Worm (Caenorhabditis elegans): Measurements from ENCODE around the gene ndc-80.

The ndc-80 gene

ce11 chrIV:10059175-10059574 is 26.8 kb upstream of the ndc-80 start (continued):
- no peak for TF ChIP-seq F26F4.8 (GFP tag; conservative IDR thresholded peaks at IDR 0.05)
- TF ChIP-seq snpc-4 (tag; optimal IDR thresholded peaks at IDR 0.05) = no peak
- no peak for TF ChIP-seq ceh-32 (tag; optimal IDR thresholded peaks at IDR 0.05; ENCODE audit: poor library complexity)
- no peak for TF ChIP-seq rbr-2 (tag; optimal IDR thresholded peaks at IDR 0.05)
- TF ChIP-seq tra-1 (GFP tag; IDR thresholded peaks at IDR 0.05) = peak; percentile 63; the same call in 1 of the 2 replicates
- TF ChIP-seq ceh-44 (GFP tag; IDR thresholded peaks at IDR 0.05) = no peak
- TF ChIP-seq R02D3.7 (tag; optimal IDR thresholded peaks at IDR 0.05) = no peak
- no peak for TF ChIP-seq zfp-3 (GFP tag; conservative IDR thresholded peaks at IDR 0.05)
- TF ChIP-seq arid-1 (GFP tag; conservative IDR thresholded peaks at IDR 0.05) = no peak
- TF ChIP-seq ceh-28 (tag; optimal IDR thresholded peaks at IDR 0.05) = no peak
- no peak for TF ChIP-seq ztf-11 (tag; optimal IDR thresholded peaks at IDR 0.05)
- TF ChIP-seq lin-38 (GFP tag; IDR thresholded peaks at IDR 0.05) = peak; percentile 19; the same call in 1 of the 2 replicates
- TF ChIP-seq mdt-29 (GFP tag; IDR thresholded peaks at IDR 0.05) = no peak
- no peak for TF ChIP-seq zag-1 (tag; optimal IDR thresholded peaks at IDR 0.05)
- no peak for TF ChIP-seq duxl-1 (tag; optimal IDR thresholded peaks at IDR 0.05; ENCODE audit: poor library complexity)
- TF ChIP-seq mdl-1 (tag; optimal IDR thresholded peaks at IDR 0.05) = peak in 1 of 2 experiments; percentile 47
- no peak for TF ChIP-seq F44E2.7 (GFP tag; IDR thresholded peaks at IDR 0.05)
- peak; percentile 21 for TF ChIP-seq T20F7.1 (GFP tag; optimal IDR thresholded peaks at IDR 0.05)
- no peak for TF ChIP-seq T26A8.4 (GFP tag; IDR thresholded peaks at IDR 0.05)
- peak; percentile 90 for TF ChIP-seq dmd-6 (GFP tag; IDR thresholded peaks at IDR 0.05)
- 0 out of 2 replicates have a peak, but pooled peaks have one; percentile 19 for TF ChIP-seq saeg-2 (GFP tag; IDR thresholded peaks at IDR 0.05)
- TF ChIP-seq unc-130 (GFP tag; optimal IDR thresholded peaks at IDR 0.05) = no peak
- peak; percentile 57 for TF ChIP-seq nhr-28 (tag; optimal IDR thresholded peaks at IDR 0.05)
- no peak for TF ChIP-seq ZK546.5 (tag; optimal IDR thresholded peaks at IDR 0.05)
- TF ChIP-seq sdz-12 (GFP tag; optimal IDR thresholded peaks at IDR 0.05) = no peak
- no peak for TF ChIP-seq Y75B8A.6 (GFP tag; IDR thresholded peaks at IDR 0.05)
- TF ChIP-seq madf-9 (GFP tag; conservative IDR thresholded peaks at IDR 0.05) = no peak
- TF ChIP-seq daf-8 (GFP tag; IDR thresholded peaks at IDR 0.05) = no peak
- TF ChIP-seq lin-39 (tag; optimal IDR thresholded peaks at IDR 0.05) = no peak
- no peak for TF ChIP-seq daf-12 (tag; optimal IDR thresholded peaks at IDR 0.05)
- TF ChIP-seq spr-3 (GFP tag; optimal IDR thresholded peaks at IDR 0.05) = no peak
- no peak for TF ChIP-seq ZK337.2 (GFP tag; IDR thresholded peaks at IDR 0.05)
- TF ChIP-seq unc-62 (GFP tag; optimal IDR thresholded peaks at IDR 0.05 in 1 of 2) = no peak
- TF ChIP-seq unc-62 (tag; optimal IDR thresholded peaks at IDR 0.05) = no peak
- TF ChIP-seq hlh-11 (tag; optimal IDR thresholded peaks at IDR 0.05) = peak; percentile 80
- no peak for TF ChIP-seq cey-2 (tag; optimal IDR thresholded peaks at IDR 0.05; ENCODE audit: borderline replicate concordance, insufficient read depth)
- TF ChIP-seq dmd-8 (GFP tag; IDR thresholded peaks at IDR 0.05) = no peak
- no peak for TF ChIP-seq F10B5.3 (tag; optimal IDR thresholded peaks at IDR 0.05)
- no peak for TF ChIP-seq mxl-3 (GFP tag; optimal IDR thresholded peaks at IDR 0.05)
- no peak for TF ChIP-seq fkh-10 (GFP tag; optimal IDR thresholded peaks at IDR 0.05)
- TF ChIP-seq F49E8.2 (tag; optimal IDR thresholded peaks at IDR 0.05; ENCODE audit: borderline replicate concordance) = no peak
- no peak for TF ChIP-seq dmd-9 (GFP tag; IDR thresholded peaks at IDR 0.05)
- no peak for TF ChIP-seq hmg-1.1 (GFP tag; IDR thresholded peaks at IDR 0.05)
- peak; percentile 93 for TF ChIP-seq dve-1 (tag; optimal IDR thresholded peaks at IDR 0.05; ENCODE audit: insufficient read depth)
- no peak for TF ChIP-seq lir-3 (tag; optimal IDR thresholded peaks at IDR 0.05)
- no peak for TF ChIP-seq ces-1 (GFP tag; optimal IDR thresholded peaks at IDR 0.05)
- TF ChIP-seq pqm-1 (tag; optimal IDR thresholded peaks at IDR 0.05) = peak; percentile 91
- no peak for TF ChIP-seq aly-2 (tag; optimal IDR thresholded peaks at IDR 0.05)
- TF ChIP-seq D1046.2 (GFP tag; IDR thresholded peaks at IDR 0.05) = no peak
- TF ChIP-seq lin-1 (GFP tag; IDR thresholded peaks at IDR 0.05) = 0 out of 2 replicates have a peak, but pooled peaks have one; percentile 11
- TF ChIP-seq mxl-2 (GFP tag; conservative IDR thresholded peaks at IDR 0.05) = 0 out of 2 replicates have a peak, but pooled peaks have one; percentile 22
